Fruit fly (Drosophila melanogaster): ENCODE measurements around the gene Trl.

The Trl gene

dm6 chr3L:14760949-14761348 lies at the start of gene Trl:
TSS of gene Trl (minus strand) at chr3L:14761049.
- TF ChIP-seq Dif (GFP tag; optimal IDR thresholded peaks at IDR 0.05; ENCODE audit: partially characterized antibody) (no peak), sage (GFP tag; optimal IDR thresholded peaks at IDR 0.05) (no peak), CG9705 (GFP tag; optimal IDR thresholded peaks at IDR 0.05) (no peak), dmrt93B (GFP tag; optimal IDR thresholded peaks at IDR 0.05) (no peak), ey (GFP tag; optimal IDR thresholded peaks at IDR 0.05) (no peak), HLH106 (tag; optimal IDR thresholded peaks at IDR 0.05) (no peak), Sp1 (GFP tag; optimal IDR thresholded peaks at IDR 0.05) (no peak), CrebA (GFP tag; optimal IDR thresholded peaks at IDR 0.05; ENCODE audit: borderline replicate concordance) (no peak), h (GFP tag; optimal IDR thresholded peaks at IDR 0.05) (no peak), jim (GFP tag; optimal IDR thresholded peaks at IDR 0.05) (no peak)

dm6 chr3L:14804724-14805221 lies 43.9 kb upstream of the Trl start, which contains the start of gene CG17839:
TSS of gene CG17839 (plus strand) at chr3L:14805136.
- TF ChIP-seq Hr83 (GFP tag; optimal IDR thresholded peaks at IDR 0.05; ENCODE audit: poor library complexity, severe bottlenecking) (no peak), Jra (GFP tag; optimal IDR thresholded peaks at IDR 0.05) (no peak), Mio (GFP tag; optimal IDR thresholded peaks at IDR 0.05) (no peak), dl (GFP tag; optimal IDR thresholded peaks at IDR 0.05; ENCODE audit: insufficient read depth in 1 of 2, partially characterized antibody in 2 of 2) (no peak), ey (GFP tag; optimal IDR thresholded peaks at IDR 0.05) (no peak), Vsx2 (GFP tag; optimal IDR thresholded peaks at IDR 0.05; ENCODE audit: partially characterized antibody) (no peak), Sp1 (GFP tag; optimal IDR thresholded peaks at IDR 0.05) (no peak), tai (GFP tag; optimal IDR thresholded peaks at IDR 0.05) (no peak), sv (GFP tag; optimal IDR thresholded peaks at IDR 0.05) (no peak), Hnf4 (GFP tag; optimal IDR thresholded peaks at IDR 0.05) (no peak)

- no peak for TF ChIP-seq ey (GFP tag; optimal IDR thresholded peaks at IDR 0.05)
- TF ChIP-seq HLH106 (tag; optimal IDR thresholded peaks at IDR 0.05) = no peak
- no peak for TF ChIP-seq dl (GFP tag; optimal IDR thresholded peaks at IDR 0.05; ENCODE audit: insufficient read depth in 1 of 2, partially characterized antibody in 2 of 2)
- no peak for TF ChIP-seq rgr (GFP tag; optimal IDR thresholded peaks at IDR 0.05)
- TF ChIP-seq jim (GFP tag; optimal IDR thresholded peaks at IDR 0.05) = no peak
- no peak for TF ChIP-seq dmrt93B (GFP tag; optimal IDR thresholded peaks at IDR 0.05)
These were observed 42.4 kb upstream of the Trl start, which contains the start of gene gnu for dm6 chr3L:14803236-14803635. TSS of gene gnu (minus strand) at chr3L:14803360.

dm6 chr3L:14801854-14802616 lies 41.2 kb upstream of the Trl start, which contains the start of gene NHP2:
TSS of gene NHP2 (minus strand) at chr3L:14802168.
- TF ChIP-seq Abd-B (GFP tag; optimal IDR thresholded peaks at IDR 0.05) = no peak
- TF ChIP-seq Sp1 (GFP tag; optimal IDR thresholded peaks at IDR 0.05) = peak; percentile 72
- peak in 1 of 2 experiments; percentile 78 for TF ChIP-seq foxo (GFP tag; optimal IDR thresholded peaks at IDR 0.05)
- no peak for TF ChIP-seq lola (GFP tag; optimal IDR thresholded peaks at IDR 0.05)
- no peak for TF ChIP-seq Hr83 (GFP tag; optimal IDR thresholded peaks at IDR 0.05; ENCODE audit: poor library complexity, severe bottlenecking)
- no peak for TF ChIP-seq CrebA (GFP tag; optimal IDR thresholded peaks at IDR 0.05; ENCODE audit: borderline replicate concordance)
- TF ChIP-seq Dfd (GFP tag; optimal IDR thresholded peaks at IDR 0.05) = no peak
- no peak for TF ChIP-seq Jra (GFP tag; optimal IDR thresholded peaks at IDR 0.05)
- TF ChIP-seq pan (optimal IDR thresholded peaks at IDR 0.05) = no peak
- peak; percentile 38 for TF ChIP-seq Myc (optimal IDR thresholded peaks at IDR 0.05)
- peak; percentile 74 for TF ChIP-seq sage (GFP tag; optimal IDR thresholded peaks at IDR 0.05)
- no peak for TF ChIP-seq Dif (GFP tag; optimal IDR thresholded peaks at IDR 0.05; ENCODE audit: partially characterized antibody)
- TF ChIP-seq Rel (GFP tag; optimal IDR thresholded peaks at IDR 0.05) = peak; percentile 20
- TF ChIP-seq Rel (tag; optimal IDR thresholded peaks at IDR 0.05) = peak; percentile 48
- TF ChIP-seq ey (GFP tag; optimal IDR thresholded peaks at IDR 0.05) = peak; percentile 60
- no peak for TF ChIP-seq br (GFP tag; optimal IDR thresholded peaks at IDR 0.05)
- peak; percentile 35 for TF ChIP-seq CG32264 (GFP tag; optimal IDR thresholded peaks at IDR 0.05)
- TF ChIP-seq tai (GFP tag; optimal IDR thresholded peaks at IDR 0.05) = no peak
- no peak for TF ChIP-seq Hr78 (GFP tag; optimal IDR thresholded peaks at IDR 0.05)
- TF ChIP-seq dmrt93B (GFP tag; optimal IDR thresholded peaks at IDR 0.05) = no peak
- TF ChIP-seq Mio (GFP tag; optimal IDR thresholded peaks at IDR 0.05) = no peak
- no peak for TF ChIP-seq dsf (GFP tag; optimal IDR thresholded peaks at IDR 0.05; ENCODE audit: borderline replicate concordance)
- TF ChIP-seq jim (GFP tag; optimal IDR thresholded peaks at IDR 0.05) = no peak
- TF ChIP-seq sv (GFP tag; optimal IDR thresholded peaks at IDR 0.05) = peak; percentile 47
- no peak for TF ChIP-seq N (GFP tag; optimal IDR thresholded peaks at IDR 0.05)
- TF ChIP-seq usp (GFP tag; optimal IDR thresholded peaks at IDR 0.05) = no peak
- TF ChIP-seq fru (GFP tag; optimal IDR thresholded peaks at IDR 0.05) = peak; percentile 68
- TF ChIP-seq brk (GFP tag; optimal IDR thresholded peaks at IDR 0.05) = no peak
- no peak for TF ChIP-seq dl (GFP tag; optimal IDR thresholded peaks at IDR 0.05; ENCODE audit: insufficient read depth in 1 of 2, partially characterized antibody in 2 of 2)
- TF ChIP-seq rgr (GFP tag; optimal IDR thresholded peaks at IDR 0.05) = no peak
- TF ChIP-seq GATAd (GFP tag; optimal IDR thresholded peaks at IDR 0.05) = no peak
- peak; percentile 75 for TF ChIP-seq HLH106 (tag; optimal IDR thresholded peaks at IDR 0.05)
- no peak for TF ChIP-seq Vsx2 (GFP tag; optimal IDR thresholded peaks at IDR 0.05; ENCODE audit: partially characterized antibody)
- TF ChIP-seq h (GFP tag; optimal IDR thresholded peaks at IDR 0.05) = peak; percentile 76
- TF ChIP-seq psq (GFP tag; optimal IDR thresholded peaks at IDR 0.05) = peak; percentile 35
- TF ChIP-seq woc (GFP tag; optimal IDR thresholded peaks at IDR 0.05) = no peak
- peak; percentile 53 for TF ChIP-seq CG9705 (GFP tag; optimal IDR thresholded peaks at IDR 0.05)
- peak; percentile 65 for TF ChIP-seq OdsH (GFP tag; optimal IDR thresholded peaks at IDR 0.05)

All from whole organism, wandering third instar larva.